Worm (Caenorhabditis elegans) whole organism, L2 larva: ENCODE data around the gene srg-62.

Experiments
- C34F6.9 ChIP-seq: fragments of 150-350 bp; optimal IDR thresholded peaks from 2 replicates; lab custom pipeline; 2014; ENCODE audit warnings: missing biosample characterization, missing genetic modification characterization
- F13H6.1 ChIP-seq: sonication (generic microtip); optimal IDR thresholded peaks from 2 replicates; lab custom pipeline; 2016; ENCODE audit warnings: missing genetic modification characterization, missing compliant biosample characterization
- Y55F3AM.14 ChIP-seq: fragments of 200-800 bp; sonication (Bioruptor generic); optimal IDR thresholded peaks from 2 replicates; lab custom pipeline; 2018; ENCODE audit warnings: mild to moderate bottlenecking, missing genetic modification characterization, missing compliant biosample characterization
- ZK546.5 ChIP-seq: sonication (generic microtip); optimal IDR thresholded peaks from 2 replicates; lab custom pipeline; 2017; ENCODE audit warnings: missing biosample characterization, missing genetic modification characterization
- alr-1 ChIP-seq: fragments of 150-350 bp; optimal IDR thresholded peaks from 2 replicates; lab custom pipeline; 2014; ENCODE audit warnings: missing biosample characterization, missing genetic modification characterization
- crh-2 ChIP-seq: sonication (generic microtip); optimal IDR thresholded peaks from 2 replicates; lab custom pipeline; 2017; ENCODE audit warnings: missing biosample characterization, missing genetic modification characterization
- dmd-4 ChIP-seq: sonication (generic microtip); optimal IDR thresholded peaks from 2 replicates; lab custom pipeline; 2017; ENCODE audit warnings: missing biosample characterization, missing genetic modification characterization
- elt-1 ChIP-seq: fragments of 150-350 bp; optimal IDR thresholded peaks from 2 replicates; lab custom pipeline; 2014; ENCODE audit warnings: missing biosample characterization, missing genetic modification characterization
- elt-3 ChIP-seq: sonication (generic microtip); optimal IDR thresholded peaks from 2 replicates; lab custom pipeline; 2017; ENCODE audit warnings: missing biosample characterization, missing genetic modification characterization
- fos-1 ChIP-seq: fragments of 150-350 bp; optimal IDR thresholded peaks from 2 replicates; lab custom pipeline; 2014; ENCODE audit warnings: missing biosample characterization, missing genetic modification characterization
- gmeb-1 ChIP-seq: fragments of 150-350 bp; optimal IDR thresholded peaks from 2 replicates; lab custom pipeline; 2014; ENCODE audit warnings: missing biosample characterization, missing genetic modification characterization
- lin-11 ChIP-seq: fragments of 150-350 bp; sonication (generic microtip); optimal IDR thresholded peaks from 2 replicates; lab custom pipeline; 2014; ENCODE audit warnings: missing biosample characterization, missing genetic modification characterization, inconsistent platforms, mixed read lengths
- lin-13 ChIP-seq: fragments of 150-350 bp; optimal IDR thresholded peaks from 2 replicates; lab custom pipeline; 2014; ENCODE audit warnings: missing biosample characterization, missing genetic modification reagents, missing genetic modification characterization
- lin-39 ChIP-seq: fragments of 150-350 bp; optimal IDR thresholded peaks from 2 replicates; lab custom pipeline; 2014; ENCODE audit warnings: missing biosample characterization, missing genetic modification reagents, missing genetic modification characterization
- lsy-2 ChIP-seq, 2 experiments: fragments of 150-350 bp in 1 of 2; sonication (generic microtip) in 1 of 2; optimal IDR thresholded peaks; 2 replicates each; lab custom pipeline; 2014 to 2017; ENCODE audit warnings: missing biosample characterization in 2 of 2, missing genetic modification characterization in 2 of 2
- mab-5 ChIP-seq: fragments of 150-350 bp; optimal IDR thresholded peaks from 2 replicates; lab custom pipeline; 2014; ENCODE audit warnings: missing biosample characterization, missing genetic modification characterization
- mbf-1 ChIP-seq: sonication (generic microtip); optimal IDR thresholded peaks from 2 replicates; lab custom pipeline; 2017; ENCODE audit warnings: missing biosample characterization, missing genetic modification characterization
- mdl-1 ChIP-seq, 2 experiments: fragments of 150-350 bp in 1 of 2; sonication (generic microtip) in 1 of 2; optimal IDR thresholded peaks; 2 replicates each; lab custom pipeline; 2017; ENCODE audit warnings: missing biosample characterization in 2 of 2, missing genetic modification characterization in 2 of 2
- nhr-10 ChIP-seq: sonication (generic microtip); optimal IDR thresholded peaks from 2 replicates; lab custom pipeline; 2017; ENCODE audit warnings: missing biosample characterization, missing genetic modification characterization
- nhr-11 ChIP-seq: fragments of 150-350 bp; optimal IDR thresholded peaks from 2 replicates; lab custom pipeline; 2014; ENCODE audit warnings: missing biosample characterization, missing genetic modification characterization
- nhr-129 ChIP-seq: fragments of 150-350 bp; optimal IDR thresholded peaks from 2 replicates; lab custom pipeline; 2014; ENCODE audit warnings: missing biosample characterization, missing genetic modification characterization
- nhr-21 ChIP-seq: fragments of 150-350 bp; optimal IDR thresholded peaks from 2 replicates; lab custom pipeline; 2014; ENCODE audit warnings: missing biosample characterization, missing genetic modification characterization
- nhr-25 ChIP-seq: fragments of 150-350 bp; sonication (generic microtip); optimal IDR thresholded peaks from 3 replicates; lab custom pipeline; 2014; ENCODE audit warnings: missing biosample characterization, missing genetic modification characterization
- nhr-6 ChIP-seq: fragments of 150-350 bp; optimal IDR thresholded peaks from 2 replicates; lab custom pipeline; 2014; ENCODE audit warnings: missing biosample characterization, missing genetic modification characterization
- sem-4 ChIP-seq: fragments of 150-350 bp; optimal IDR thresholded peaks from 2 replicates; lab custom pipeline; 2014; ENCODE audit warnings: missing biosample characterization, missing genetic modification reagents, missing genetic modification characterization
- skn-1 ChIP-seq: sonication (generic microtip); optimal IDR thresholded peaks from 2 replicates; lab custom pipeline; 2017; ENCODE audit warnings: missing biosample characterization, missing genetic modification characterization
- sma-3 ChIP-seq: sonication (generic microtip); optimal IDR thresholded peaks from 2 replicates; lab custom pipeline; 2016; ENCODE audit warnings: missing genetic modification reagents, missing genetic modification characterization, missing compliant biosample characterization
- snpc-4 ChIP-seq: fragments of 150-350 bp; optimal IDR thresholded peaks from 2 replicates; lab custom pipeline; 2014; ENCODE audit warnings: missing biosample characterization, missing genetic modification characterization
- unc-55 ChIP-seq: fragments of 150-350 bp; sonication (generic microtip); optimal IDR thresholded peaks from 3 replicates; lab custom pipeline; 2014; ENCODE audit warnings: missing biosample characterization, missing genetic modification reagents, missing genetic modification characterization
- unc-62 ChIP-seq: fragments of 150-350 bp; optimal IDR thresholded peaks from 2 replicates; lab custom pipeline; 2014; ENCODE audit warnings: missing biosample characterization, missing genetic modification reagents, missing genetic modification characterization
- zag-1 ChIP-seq: fragments of 150-350 bp; optimal IDR thresholded peaks from 2 replicates; lab custom pipeline; 2014; ENCODE audit warnings: missing biosample characterization, missing genetic modification characterization
- ztf-1 ChIP-seq: fragments of 200-800 bp; sonication (Bioruptor generic); conservative IDR thresholded peaks from 2 replicates; pipeline ENCODE4 v1.3.6; 2022; ENCODE audit warnings: missing genetic modification characterization, missing compliant biosample characterization
- ztf-11 ChIP-seq: sonication (generic microtip); optimal IDR thresholded peaks from 2 replicates; lab custom pipeline; 2017; ENCODE audit warnings: missing biosample characterization, missing genetic modification characterization

Gene srg-62

DNA sequence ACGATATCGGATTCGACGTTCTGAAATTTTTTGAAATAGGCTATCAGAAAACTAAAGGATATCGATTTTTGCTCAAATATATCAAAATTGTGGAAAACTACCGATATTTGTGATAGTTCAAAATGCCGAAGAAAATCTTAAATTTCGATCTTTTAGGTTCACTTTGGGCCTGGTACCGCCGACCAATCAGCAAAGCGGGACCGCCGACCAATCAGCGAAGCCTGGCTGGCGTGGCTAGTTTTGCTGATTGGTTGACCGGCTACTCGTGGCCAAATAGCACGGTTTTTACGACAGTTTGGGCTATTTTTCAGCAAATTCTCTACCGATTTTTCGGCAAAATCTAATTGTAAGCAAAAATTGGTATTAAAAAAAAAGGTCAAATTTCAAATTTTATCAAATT lies 32.0 kb downstream of the srg-62 start:
- TF ChIP-seq C34F6.9 (tag; lab: Kevin White, UChicago) (no peak), snpc-4 (tag; lab: Kevin White, UChicago) (no peak), ztf-1 (GFP tag; lab: Robert Waterston, UW) (no peak)

DNA sequence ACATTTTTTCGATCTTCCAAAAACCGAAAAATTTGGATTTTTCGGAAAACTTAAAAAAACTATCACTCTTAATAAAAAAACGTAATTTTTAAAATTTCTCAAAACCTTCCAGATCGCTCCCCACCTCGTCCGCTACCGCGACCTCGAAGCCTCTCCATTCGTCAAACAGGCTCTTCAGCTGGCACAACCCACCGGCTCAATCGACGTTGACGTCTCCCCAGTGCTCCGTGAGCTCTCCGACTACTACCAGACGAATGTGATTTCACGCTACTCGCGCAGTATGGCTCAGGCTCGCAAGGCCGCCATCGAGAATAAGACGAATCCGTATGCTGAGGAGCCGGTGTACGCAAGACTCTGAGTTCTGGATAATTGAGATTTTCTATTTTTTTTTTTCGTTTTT lies 35.8 kb downstream of the srg-62 start:
- TF ChIP-seq unc-55 (no peak), nhr-10 (no peak), nhr-129 (tag; lab: Kevin White, UChicago) (no peak), crh-2 (tag; lab: Kevin White, UChicago) (no peak)

DNA sequence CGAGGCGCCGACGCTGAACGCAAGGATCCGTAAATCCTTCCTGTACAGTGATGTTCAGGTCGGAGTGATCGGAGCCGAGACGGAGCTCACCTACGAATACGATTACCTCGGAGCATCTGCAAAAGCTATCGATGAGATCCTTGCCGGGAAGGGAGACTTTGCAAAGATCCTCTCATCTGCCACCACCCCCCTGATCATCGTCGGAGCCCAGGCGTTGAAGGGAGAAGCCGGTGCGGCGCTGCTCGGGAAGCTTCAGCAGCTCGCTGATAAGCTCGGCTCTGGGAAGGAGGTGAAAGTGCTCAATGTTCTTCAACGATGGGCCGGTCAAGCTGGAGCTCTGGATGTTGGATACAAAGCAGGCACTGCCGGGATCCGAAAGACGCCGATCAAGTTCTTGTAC lies 38.9 kb downstream of the srg-62 start:
- no peak for TF ChIP-seq alr-1
- TF ChIP-seq dmd-4 (tag; lab: Kevin White, UChicago): no peak

DNA sequence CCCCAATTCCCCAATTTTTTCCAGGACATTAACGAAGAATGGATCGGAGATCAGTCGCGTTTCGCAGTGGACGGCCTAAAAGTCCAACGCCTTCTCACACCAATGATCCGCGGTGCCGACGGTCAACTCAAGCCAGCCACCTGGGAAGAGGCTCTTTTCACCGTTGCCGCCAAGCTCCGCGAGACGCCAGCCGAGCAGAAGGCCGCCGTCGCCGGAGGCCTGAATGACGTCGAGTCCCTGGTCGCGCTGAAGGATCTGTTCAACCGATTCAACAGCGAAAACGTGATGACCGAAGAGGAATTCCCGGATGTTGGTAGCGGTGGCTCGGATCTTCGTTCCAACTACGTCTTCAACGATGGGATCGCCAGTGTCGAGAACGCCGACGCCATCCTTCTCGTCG lies 39.3 kb downstream of the srg-62 start:
- no peak for TF ChIP-seq nhr-129 (tag; lab: Kevin White, UChicago)

DNA sequence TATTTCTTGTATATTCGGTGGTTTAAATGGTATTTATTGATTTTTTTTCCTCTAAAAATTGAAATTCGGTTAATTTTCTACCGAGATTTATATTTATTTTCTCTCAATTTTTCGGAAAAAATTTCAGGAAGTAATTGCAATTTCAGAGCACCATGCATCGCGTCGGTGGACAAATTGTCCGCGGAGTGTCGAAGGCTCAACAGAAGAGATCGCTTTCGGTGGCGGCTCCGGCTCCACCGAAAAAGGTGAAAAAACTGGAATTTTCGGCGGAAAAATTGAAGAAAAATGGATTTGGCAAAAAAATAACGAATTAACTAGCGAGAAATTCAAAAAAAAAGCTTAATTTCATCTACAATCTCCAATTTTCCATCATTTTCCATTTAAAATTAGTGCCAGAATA lies 43.4 kb downstream of the srg-62 start, which contains the start of gene nuo-5:
TSS of gene nuo-5 (plus strand) at position 147 of the 400 bp plus-strand sequence.
- TF ChIP-seq fos-1 (tag; lab: Kevin White, UChicago): no peak
- no peak for TF ChIP-seq snpc-4 (tag; lab: Kevin White, UChicago)

DNA sequence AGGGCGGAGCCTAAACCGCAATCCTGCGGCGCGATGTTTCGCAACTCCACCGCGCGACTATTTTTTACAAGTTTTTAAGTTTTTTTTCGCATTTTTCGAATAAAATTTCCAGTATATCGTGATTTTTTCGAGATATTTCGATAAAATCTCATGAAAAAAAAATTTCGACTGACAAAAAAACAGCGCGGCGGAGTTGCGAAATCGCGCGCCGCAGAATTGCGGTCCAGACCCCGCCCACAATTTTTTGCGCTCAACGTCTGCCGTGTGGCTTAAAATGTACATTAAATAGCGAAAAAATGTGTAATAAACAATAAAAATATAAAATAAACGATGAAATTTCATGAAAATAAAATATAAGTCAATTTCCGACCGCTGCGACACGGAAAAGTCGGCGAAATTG lies 44.5 kb downstream of the srg-62 start:
- TF ChIP-seq unc-55: peak; percentile 19
- TF ChIP-seq lsy-2 (tag; optimal IDR thresholded peaks at IDR 0.05; lab: Kevin White, UChicago): peak in 1 of 2 experiments; percentile 2
- no peak for TF ChIP-seq unc-62 (GFP tag; lab: Kevin White, UChicago)
- TF ChIP-seq ztf-1 (GFP tag; lab: Robert Waterston, UW): no peak
- TF ChIP-seq nhr-6: no peak

DNA sequence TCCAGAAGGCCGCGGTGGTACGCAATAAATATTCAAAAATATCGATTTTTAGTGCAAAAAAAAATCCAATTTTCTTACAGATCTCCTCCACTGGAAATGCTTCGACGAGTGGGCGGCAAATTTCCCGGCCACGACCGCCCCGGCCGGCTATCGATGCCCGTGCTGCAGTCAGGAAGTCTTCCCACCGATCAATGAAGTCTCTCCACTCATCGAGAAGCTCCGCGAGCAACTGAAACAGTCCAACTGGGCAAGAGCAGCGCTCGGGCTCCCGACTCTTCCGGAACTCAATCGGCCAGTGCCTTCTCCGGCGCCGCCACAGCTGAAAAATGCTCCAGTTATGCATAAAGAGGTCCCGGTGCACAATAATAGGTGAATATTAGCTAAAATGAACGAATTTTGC lies 46.3 kb downstream of the srg-62 start, which contains the start of gene Y45G12B.3:
TSS of gene Y45G12B.3 (minus strand) at position 320 of the 400 bp plus-strand sequence.
- TF ChIP-seq mab-5 (tag; lab: Kevin White, UChicago): no peak
- no peak for TF ChIP-seq nhr-11 (tag; lab: Kevin White, UChicago)
- TF ChIP-seq lsy-2 (tag; optimal IDR thresholded peaks at IDR 0.05; lab: Kevin White, UChicago): no peak
- TF ChIP-seq fos-1 (tag; lab: Kevin White, UChicago): no peak
- no peak for TF ChIP-seq lin-39 (tag; lab: Kevin White, UChicago)

DNA sequence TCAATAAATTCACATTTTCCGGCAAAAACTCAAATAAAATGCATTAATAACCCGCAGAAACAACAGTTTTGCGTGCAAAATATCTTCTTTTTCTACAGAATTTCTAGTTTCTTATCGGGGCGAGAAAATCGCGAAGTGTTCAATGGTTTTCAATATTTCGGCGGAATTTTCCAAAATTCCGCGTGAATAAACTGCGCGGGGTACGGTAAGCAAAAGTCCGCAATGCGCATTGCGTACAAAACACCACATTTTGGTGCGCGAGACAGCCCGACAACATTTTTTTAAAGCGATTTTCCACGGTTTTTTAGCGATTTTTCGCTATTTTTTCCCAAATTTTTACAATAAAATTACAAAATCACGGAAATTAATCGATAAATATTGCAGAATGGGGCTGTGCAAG lies 47.8 kb downstream of the srg-62 start, which contains the start of gene Y45G12B.2:
TSS of gene Y45G12B.2 (plus strand) at position 383 of the 400 bp plus-strand sequence.
- TF ChIP-seq sem-4 (tag; lab: Kevin White, UChicago) (peak; percentile 18), ZK546.5 (tag; lab: Kevin White, UChicago) (no peak), nhr-25 (tag; lab: Kevin White, UChicago) (peak; percentile 51), zag-1 (no peak), crh-2 (tag; lab: Kevin White, UChicago) (peak; percentile 96), ztf-11 (tag; lab: Kevin White, UChicago) (no peak), Y55F3AM.14 (GFP tag; lab: Kevin White, UChicago) (no peak), lin-39 (tag; lab: Kevin White, UChicago) (no peak), alr-1 (no peak), nhr-21 (tag; lab: Kevin White, UChicago) (peak; percentile 62), fos-1 (tag; lab: Kevin White, UChicago) (peak; percentile 24), gmeb-1 (tag; lab: Kevin White, UChicago) (peak; percentile 71), F13H6.1 (tag; lab: Kevin White, UChicago) (peak; percentile 47), elt-1 (no peak), elt-3 (tag; lab: Kevin White, UChicago) (no peak), nhr-10 (no peak), mdl-1 (tag; optimal IDR thresholded peaks at IDR 0.05; lab: Kevin White, UChicago) (no peak), C34F6.9 (tag; lab: Kevin White, UChicago) (peak; percentile 69), unc-55 (peak; percentile 73), skn-1 (tag; lab: Kevin White, UChicago) (peak; percentile 22), lsy-2 (tag; optimal IDR thresholded peaks at IDR 0.05; lab: Kevin White, UChicago) (peak; percentile 98 to 99), nhr-129 (tag; lab: Kevin White, UChicago) (peak; percentile 72), lin-13 (peak; percentile 44), mbf-1 (tag; lab: Kevin White, UChicago) (no peak), mab-5 (tag; lab: Kevin White, UChicago) (peak; percentile 20), sma-3 (GFP tag; lab: Kevin White, UChicago) (peak; percentile 45), lin-11 (tag; lab: Kevin White, UChicago) (peak; percentile 56), nhr-6 (no peak)
- TF ChIP-seq, all 48 proteins: peak for 16
